Worm (Caenorhabditis elegans) whole organism, young adult: Measurements from ENCODE around the gene lurp-4.

Experiments
- F39B2.1 ChIP-seq: fragments of 200-800 bp; sonication (Bioruptor generic); IDR thresholded peaks from 2 replicates; pipeline ENCODE4 v1.3.6; 2022; ENCODE audit warnings: missing genetic modification reagents, missing genetic modification characterization, missing compliant biosample characterization
- cebp-1 ChIP-seq, 2 experiments: fragments of 200-800 bp in 1 of 2; sonication (Bioruptor generic) in 1 of 2; sonication (generic microtip) in 1 of 2; IDR thresholded peaks in 1 of 2; optimal IDR thresholded peaks in 1 of 2; 2 replicates each; pipeline versions ENCODE4 v1.3.6 to Lab custom; 2017 to 2022; ENCODE audit warnings: missing compliant biosample characterization in 2 of 2, missing genetic modification characterization in 2 of 2, mild to moderate bottlenecking in 1 of 2, missing genetic modification reagents in 1 of 2, moderate library complexity in 1 of 2
- efl-1 ChIP-seq: fragments of 150-350 bp; optimal IDR thresholded peaks from 2 replicates; lab custom pipeline; 2014; ENCODE audit warnings: missing biosample characterization, missing genetic modification reagents, missing genetic modification characterization
- fkh-3 ChIP-seq: sonication (generic microtip); optimal IDR thresholded peaks from 2 replicates; lab custom pipeline; 2016; ENCODE audit warnings: mild to moderate bottlenecking, missing genetic modification characterization, missing compliant biosample characterization
- gei-17 ChIP-seq: fragments of 200-800 bp; sonication (Bioruptor generic); optimal IDR thresholded peaks from 2 replicates; lab custom pipeline; 2018; ENCODE audit warnings: mild to moderate bottlenecking, missing genetic modification characterization, missing compliant biosample characterization
- pha-4 ChIP-seq: fragments of 150-350 bp; sonication (generic microtip); optimal IDR thresholded peaks from 2 replicates; lab custom pipeline; 2014; ENCODE audit warnings: missing biosample characterization, missing genetic modification reagents, missing genetic modification characterization
- snpc-4 ChIP-seq, 5 experiments: fragments of 150-350 bp in 1 of 5; sonication (generic microtip) in 4 of 5; optimal IDR thresholded peaks; 2 replicates each; lab custom pipeline; 2014 to 2018; ENCODE audit warnings: missing genetic modification characterization in 5 of 5, missing biosample characterization in 3 of 5, antibody characterized with exemption in 2 of 5, mild to moderate bottlenecking in 2 of 5, missing compliant biosample characterization in 2 of 5, missing genotype in 2 of 5, moderate library complexity in 2 of 5, missing genetic modification reagents in 1 of 5

- no peak for TF ChIP-seq cebp-1 (GFP tag; IDR thresholded peaks at IDR 0.05; lab: Robert Waterston, UW)
- peak; percentile 5 for TF ChIP-seq cebp-1 (tag; optimal IDR thresholded peaks at IDR 0.05; lab: Kevin White, UChicago)
- no peak for TF ChIP-seq pha-4 (tag; lab: Kevin White, UChicago)
- no peak for TF ChIP-seq fkh-3
- no peak for TF ChIP-seq gei-17 (GFP tag; lab: Kevin White, UChicago)
- TF ChIP-seq snpc-4 (GFP tag; optimal IDR thresholded peaks at IDR 0.05; lab: Kevin White, UChicago), result no peak
- no peak for TF ChIP-seq snpc-4 (tag; optimal IDR thresholded peaks at IDR 0.05; lab: Kevin White, UChicago)
- no peak for TF ChIP-seq efl-1 (GFP tag; lab: Kevin White, UChicago)
- TF ChIP-seq F39B2.1 (GFP tag; lab: Robert Waterston, UW), result no peak
Observed at ce11 chrV:13046125-13047123, 46.0 kb upstream of the lurp-4 start.
